Worm (Caenorhabditis elegans) whole organism, late embryonic: ENCODE data around the gene F56D2.8.

ENCODE experiments used
- ama-1 ChIP-seq: fragments of 150-350 bp; optimal IDR thresholded peaks from 2 replicates; lab custom pipeline; 2014
- hlh-8 ChIP-seq: sonication (generic microtip); optimal IDR thresholded peaks from 2 replicates; lab custom pipeline; 2016; ENCODE audit warnings: missing genotype, missing genetic modification characterization, missing compliant biosample characterization
- mec-3 ChIP-seq: sonication (generic microtip); optimal IDR thresholded peaks from 2 replicates; lab custom pipeline; 2016; ENCODE audit warnings: borderline replicate concordance, missing genetic modification characterization, missing compliant biosample characterization
- unc-86 ChIP-seq: sonication (generic microtip); optimal IDR thresholded peaks from 2 replicates; lab custom pipeline; 2016; ENCODE audit warnings: missing genetic modification characterization, missing compliant biosample characterization

ce11 chrIII:5557246-5557819 is 25.3 kb downstream of the F56D2.8 start, which contains the start of gene rpc-2:
- TF ChIP-seq mec-3 (tag; lab: Kevin White, UChicago): no peak
- no peak for TF ChIP-seq hlh-8 (tag; lab: Kevin White, UChicago)
- TF ChIP-seq unc-86 (tag; lab: Kevin White, UChicago): no peak
- TF ChIP-seq ama-1 (lab: Kevin White, UChicago): no peak
